Fruit fly (Drosophila melanogaster) whole organism, prepupa: ENCODE data around the gene CG31253.

ENCODE experiments used
- Blimp-1 ChIP-seq: fragments of 200-800 bp; sonication (Bioruptor generic); optimal IDR thresholded peaks from 3 replicates; lab custom pipeline; 2017; ENCODE audit warnings: missing biosample characterization, missing genetic modification characterization, mild to moderate bottlenecking, moderate library complexity, missing genetic modification reagents
- CG10631 ChIP-seq: fragments of 200-800 bp; sonication (Bioruptor generic); optimal IDR thresholded peaks from 2 replicates; lab custom pipeline; 2016; ENCODE audit warnings: missing biosample characterization, missing genetic modification characterization
- CG10669 ChIP-seq: fragments of 200-800 bp; sonication (Bioruptor generic); optimal IDR thresholded peaks from 3 replicates; lab custom pipeline; 2018; ENCODE audit warnings: missing biosample characterization, mild to moderate bottlenecking, missing genetic modification characterization, moderate library complexity
- CG11294 ChIP-seq: fragments of 200-800 bp; sonication (Bioruptor generic); IDR thresholded peaks from 2 replicates; pipeline ENCODE4 v1.3.6; 2022; ENCODE audit warnings: missing biosample characterization, missing genetic modification characterization
- CG11762 ChIP-seq: fragments of 200-800 bp; sonication (Bioruptor generic); optimal IDR thresholded peaks from 3 replicates; lab custom pipeline; 2016; ENCODE audit warnings: missing biosample characterization, missing genetic modification characterization; ENCODE audit not compliant: insufficient read depth
- CG15336 ChIP-seq: fragments of 200-800 bp; sonication (Bioruptor generic); IDR thresholded peaks from 2 replicates; pipeline ENCODE4 v1.3.6; 2022; ENCODE audit warnings: missing biosample characterization, missing genetic modification characterization
- CG16779 ChIP-seq: fragments of 200-800 bp; sonication (Bioruptor generic); optimal IDR thresholded peaks from 3 replicates; lab custom pipeline; 2017; ENCODE audit warnings: missing biosample characterization, mild to moderate bottlenecking, missing genetic modification characterization
- CG3032 ChIP-seq: fragments of 200-800 bp; optimal IDR thresholded peaks from 2 replicates; lab custom pipeline; 2019; ENCODE audit warnings: missing biosample characterization, mild to moderate bottlenecking, missing genetic modification characterization, moderate library complexity
- CG32006 ChIP-seq: fragments of 200-800 bp; sonication (Bioruptor generic); optimal IDR thresholded peaks from 3 replicates; lab custom pipeline; 2017; ENCODE audit warnings: missing biosample characterization, mild to moderate bottlenecking, missing genetic modification characterization
- CG34406 ChIP-seq: fragments of 200-800 bp; sonication (Bioruptor generic); optimal IDR thresholded peaks from 3 replicates; lab custom pipeline; 2016; ENCODE audit warnings: missing biosample characterization, missing genetic modification characterization
- CG4318 ChIP-seq: fragments of 200-800 bp; sonication (Bioruptor generic); optimal IDR thresholded peaks from 3 replicates; lab custom pipeline; 2017; ENCODE audit warnings: missing biosample characterization, mild to moderate bottlenecking, missing genetic modification characterization
- CG6163 ChIP-seq: fragments of 200-800 bp; sonication (Bioruptor generic); IDR thresholded peaks from 3 replicates; pipeline ENCODE4 v1.3.6; 2022; ENCODE audit warnings: missing biosample characterization, missing genetic modification characterization
- CG6276 ChIP-seq: fragments of 200-800 bp; sonication (Bioruptor generic); optimal IDR thresholded peaks from 2 replicates; lab custom pipeline; 2017; ENCODE audit warnings: missing biosample characterization, mild to moderate bottlenecking, missing genetic modification characterization
- CG6792 ChIP-seq: fragments of 200-800 bp; sonication (Bioruptor generic); optimal IDR thresholded peaks from 3 replicates; lab custom pipeline; 2016; ENCODE audit warnings: missing biosample characterization, missing genetic modification characterization
- CG6808 ChIP-seq: fragments of 200-800 bp; sonication (Bioruptor generic); optimal IDR thresholded peaks from 3 replicates; lab custom pipeline; 2017; ENCODE audit warnings: missing biosample characterization, missing genetic modification characterization, mild to moderate bottlenecking, moderate library complexity, missing genetic modification reagents
- CG6854 ChIP-seq: fragments of 200-800 bp; sonication (Bioruptor generic); optimal IDR thresholded peaks from 2 replicates; lab custom pipeline; 2017; ENCODE audit warnings: missing biosample characterization, mild to moderate bottlenecking, missing genetic modification characterization
- CG7368 ChIP-seq: fragments of 200-800 bp; sonication (Bioruptor generic); optimal IDR thresholded peaks from 3 replicates; lab custom pipeline; 2016; ENCODE audit warnings: missing biosample characterization, missing genetic modification characterization
- CG8632 ChIP-seq: fragments of 200-800 bp; sonication (Bioruptor generic); optimal IDR thresholded peaks from 3 replicates; lab custom pipeline; 2016; ENCODE audit warnings: missing biosample characterization, missing genetic modification characterization
- CG9139 ChIP-seq: fragments of 200-800 bp; sonication (Bioruptor generic); optimal IDR thresholded peaks from 3 replicates; lab custom pipeline; 2017; ENCODE audit warnings: missing biosample characterization, mild to moderate bottlenecking, missing genetic modification characterization
- Eip75B ChIP-seq: fragments of 200-800 bp; sonication (Bioruptor generic); optimal IDR thresholded peaks from 3 replicates; lab custom pipeline; 2016; ENCODE audit warnings: missing biosample characterization, missing genetic modification characterization
- Eip78C ChIP-seq: fragments of 200-800 bp; sonication (Bioruptor generic); peaks from one replicate; lab custom pipeline; 2016; ENCODE audit warnings: missing biosample characterization, missing genetic modification characterization
- Eip93F ChIP-seq: fragments of 200-800 bp; sonication (Bioruptor generic); optimal IDR thresholded peaks from 2 replicates; lab custom pipeline; 2016; ENCODE audit warnings: missing biosample characterization, mild to moderate bottlenecking, missing genetic modification characterization
- Ets21C ChIP-seq: fragments of 200-800 bp; sonication (Bioruptor generic); optimal IDR thresholded peaks from 3 replicates; lab custom pipeline; 2016; ENCODE audit warnings: missing biosample characterization, missing genetic modification characterization
- Ets96B ChIP-seq: fragments of 200-800 bp; optimal IDR thresholded peaks from 2 replicates; lab custom pipeline; 2019; ENCODE audit warnings: missing biosample characterization, mild to moderate bottlenecking, missing genetic modification characterization, moderate library complexity
- Gug ChIP-seq: fragments of 200-800 bp; sonication (Bioruptor generic); IDR thresholded peaks from 2 replicates; pipeline ENCODE4 v1.3.6; 2022; ENCODE audit warnings: missing biosample characterization, missing genetic modification characterization
- Hr38 ChIP-seq: sonication (Bioruptor generic); optimal IDR thresholded peaks from 2 replicates; lab custom pipeline; 2016; ENCODE audit warnings: missing biosample characterization, missing genetic modification characterization
- Hr39 ChIP-seq: fragments of 200-800 bp; sonication (Bioruptor generic); optimal IDR thresholded peaks from 2 replicates; lab custom pipeline; 2016; ENCODE audit warnings: missing biosample characterization, missing genetic modification characterization
- Hr4 ChIP-seq: fragments of 200-800 bp; sonication (Bioruptor generic); optimal IDR thresholded peaks from 3 replicates; lab custom pipeline; 2016; ENCODE audit warnings: missing biosample characterization, missing genetic modification characterization
- OdsH ChIP-seq: fragments of 200-800 bp; sonication (Bioruptor generic); optimal IDR thresholded peaks from 3 replicates; lab custom pipeline; 2016; ENCODE audit warnings: missing biosample characterization, missing genetic modification characterization
- Smox ChIP-seq: fragments of 200-800 bp; sonication (Bioruptor generic); optimal IDR thresholded peaks from 3 replicates; lab custom pipeline; 2016; ENCODE audit warnings: missing biosample characterization, missing genetic modification characterization
- Sox102F ChIP-seq: fragments of 200-800 bp; sonication (Bioruptor generic); optimal IDR thresholded peaks from 2 replicates; lab custom pipeline; 2016; ENCODE audit warnings: missing biosample characterization, mild to moderate bottlenecking, missing genetic modification characterization
- Sox14 ChIP-seq: fragments of 200-800 bp; sonication (Bioruptor generic); optimal IDR thresholded peaks from 3 replicates; lab custom pipeline; 2016; ENCODE audit warnings: missing biosample characterization, missing genetic modification characterization
- Sox15 ChIP-seq: fragments of 200-800 bp; sonication (Bioruptor generic); optimal IDR thresholded peaks from 3 replicates; lab custom pipeline; 2016; ENCODE audit warnings: missing biosample characterization, missing genetic modification characterization
- achi ChIP-seq: fragments of 200-800 bp; sonication (Bioruptor generic); optimal IDR thresholded peaks from 3 replicates; lab custom pipeline; 2016; ENCODE audit warnings: missing biosample characterization, missing genetic modification characterization
- acj6 ChIP-seq: fragments of 200-800 bp; sonication (Bioruptor generic); optimal IDR thresholded peaks from 3 replicates; lab custom pipeline; 2016; ENCODE audit warnings: missing biosample characterization, missing genetic modification characterization
- cyc ChIP-seq: fragments of 200-800 bp; sonication (Bioruptor generic); optimal IDR thresholded peaks from 3 replicates; lab custom pipeline; 2016; ENCODE audit warnings: missing biosample characterization, missing genetic modification characterization
- eg ChIP-seq: fragments of 200-800 bp; sonication (Bioruptor generic); IDR thresholded peaks from 3 replicates; pipeline ENCODE4 v1.3.6; 2022; ENCODE audit warnings: missing biosample characterization, missing genetic modification characterization
- esn ChIP-seq: fragments of 200-800 bp; sonication (Bioruptor generic); optimal IDR thresholded peaks from 2 replicates; lab custom pipeline; 2016; ENCODE audit warnings: missing biosample characterization, mild to moderate bottlenecking, missing genetic modification characterization, moderate library complexity
- fd59A ChIP-seq: fragments of 200-800 bp; sonication (Bioruptor generic); optimal IDR thresholded peaks from 2 replicates; lab custom pipeline; 2017; ENCODE audit warnings: missing biosample characterization, mild to moderate bottlenecking, missing genetic modification characterization, missing genetic modification reagents
- fd85E ChIP-seq: fragments of 200-800 bp; sonication (Bioruptor generic); optimal IDR thresholded peaks from 3 replicates; lab custom pipeline; 2016; ENCODE audit warnings: missing biosample characterization, missing genetic modification characterization
- fkh ChIP-seq: fragments of 200-800 bp; sonication (Bioruptor generic); optimal IDR thresholded peaks from 3 replicates; lab custom pipeline; 2017; ENCODE audit warnings: missing biosample characterization, mild to moderate bottlenecking, missing genetic modification characterization, moderate library complexity
- lz ChIP-seq: fragments of 200-800 bp; sonication (Bioruptor generic); optimal IDR thresholded peaks from 3 replicates; lab custom pipeline; 2016; ENCODE audit warnings: missing biosample characterization, missing genetic modification characterization
- net ChIP-seq: fragments of 200-800 bp; sonication (Bioruptor generic); optimal IDR thresholded peaks from 3 replicates; lab custom pipeline; 2016; ENCODE audit warnings: missing biosample characterization, missing genetic modification characterization
- salr ChIP-seq, 2 experiments: fragments of 200-800 bp; sonication (Bioruptor generic); optimal IDR thresholded peaks; 3 replicates each; lab custom pipeline; 2016 to 2018; ENCODE audit warnings: missing biosample characterization in 2 of 2, missing genetic modification characterization in 2 of 2, mild to moderate bottlenecking in 1 of 2
- spab ChIP-seq: fragments of 200-800 bp; sonication (Bioruptor generic); optimal IDR thresholded peaks from 2 replicates; lab custom pipeline; 2017; ENCODE audit warnings: missing biosample characterization, mild to moderate bottlenecking, missing genetic modification characterization, missing genetic modification reagents
- svp ChIP-seq: fragments of 200-800 bp; sonication (Bioruptor generic); peaks from one replicate; lab custom pipeline; 2016; ENCODE audit warnings: missing biosample characterization, missing genetic modification characterization
- topi ChIP-seq: fragments of 200-800 bp; sonication (Bioruptor generic); optimal IDR thresholded peaks from 3 replicates; lab custom pipeline; 2016; ENCODE audit warnings: missing biosample characterization, missing genetic modification characterization
- vri ChIP-seq: fragments of 200-800 bp; sonication (Bioruptor generic); optimal IDR thresholded peaks from 3 replicates; lab custom pipeline; 2016; ENCODE audit warnings: missing biosample characterization, mild to moderate bottlenecking, missing genetic modification characterization

Gene CG31253

DNA sequence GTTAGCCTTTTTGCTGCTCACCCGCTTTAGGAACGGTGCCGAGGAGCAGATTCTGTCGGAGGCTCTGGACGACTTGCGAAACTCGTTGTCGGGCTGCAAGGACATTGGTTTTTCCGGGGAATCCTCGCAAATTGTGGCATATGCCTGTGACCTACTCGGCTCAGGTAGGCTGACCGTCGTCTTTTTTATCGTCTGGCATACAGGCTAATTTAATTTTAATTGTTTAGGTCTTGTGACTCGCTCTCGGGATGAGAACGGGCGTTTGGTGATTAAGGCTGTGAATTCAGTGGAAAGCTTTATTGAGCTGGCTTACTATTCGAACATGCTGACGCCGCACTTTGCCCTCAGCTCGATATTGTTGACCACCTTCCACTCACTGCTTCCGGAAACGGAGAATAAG is 28.9 kb downstream of the CG31253 start:
- TF ChIP-seq acj6 = no peak
- no peak for TF ChIP-seq CG6792 (GFP tag; lab: Kevin White, UChicago)
- TF ChIP-seq CG3032 = no peak
- no peak for TF ChIP-seq CG34406 (GFP tag; lab: Kevin White, UChicago)
- no peak for TF ChIP-seq CG11762 (GFP tag; lab: Kevin White, UChicago)
- no peak for TF ChIP-seq Hr38 (GFP tag; lab: Kevin White, UChicago)
- no peak for TF ChIP-seq eg (GFP tag; lab: Robert Waterston, UW)
- no peak for TF ChIP-seq Sox102F (GFP tag; lab: Kevin White, UChicago)
- TF ChIP-seq lz (GFP tag; lab: Kevin White, UChicago) = no peak
- TF ChIP-seq CG9139 (GFP tag; lab: Kevin White, UChicago) = no peak
- no peak for TF ChIP-seq fd59A (GFP tag; lab: Kevin White, UChicago)

DNA sequence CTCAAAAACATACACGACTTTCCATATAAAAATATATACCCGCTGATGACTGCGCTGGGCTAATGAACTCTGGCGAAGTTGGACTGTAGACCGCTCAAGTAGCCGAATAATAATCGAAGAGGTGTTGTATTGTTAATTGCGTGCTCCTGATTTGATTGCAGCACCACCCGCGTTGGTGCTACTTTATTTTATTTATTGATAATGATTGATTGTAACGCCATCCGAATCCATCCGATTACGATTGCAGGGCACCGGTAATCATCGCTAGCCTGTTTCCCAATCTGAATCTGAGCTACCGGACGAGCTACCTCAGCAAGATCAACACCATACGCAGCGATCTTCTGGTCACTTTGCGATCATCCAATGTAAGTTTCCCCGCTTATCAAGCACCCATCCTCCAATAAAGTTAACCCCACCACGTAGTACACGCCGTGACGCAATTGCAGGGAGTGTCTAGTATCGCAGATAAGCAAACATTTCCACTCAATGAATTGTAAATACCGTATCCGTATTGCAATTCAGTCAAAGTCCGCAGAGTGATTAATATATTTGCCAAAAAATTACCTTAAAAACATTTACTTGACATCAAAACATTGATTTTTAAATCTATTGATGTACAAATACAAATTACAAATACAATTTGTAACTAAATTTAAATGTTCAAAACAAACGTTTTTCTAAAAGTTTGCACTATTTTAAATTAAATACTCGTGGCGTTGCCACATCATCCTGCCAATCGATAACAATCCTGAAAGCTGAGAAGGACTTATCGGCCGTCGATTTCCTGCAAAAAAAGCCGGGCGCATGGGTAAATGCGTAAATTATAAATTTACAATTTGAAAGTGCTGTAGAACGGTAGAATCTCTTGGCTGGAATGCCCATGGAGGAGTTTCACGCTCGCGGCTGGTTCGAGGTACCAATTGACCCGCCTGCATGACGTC is 31.1 kb downstream of the CG31253 start:
- no peak for TF ChIP-seq Eip75B
- peak; percentile 87 for TF ChIP-seq svp (GFP tag; lab: Kevin White, UChicago)
- no peak for TF ChIP-seq CG11294 (GFP tag; lab: Robert Waterston, UW)
- no peak for TF ChIP-seq Smox (GFP tag; lab: Kevin White, UChicago)
- peak; percentile 91 for TF ChIP-seq vri (GFP tag; lab: Kevin White, UChicago)
- no peak for TF ChIP-seq Hr4 (GFP tag; lab: Kevin White, UChicago)
- TF ChIP-seq CG32006 (GFP tag; lab: Kevin White, UChicago) = no peak
- TF ChIP-seq topi = no peak
- no peak for TF ChIP-seq esn (GFP tag; lab: Kevin White, UChicago)
- no peak for TF ChIP-seq CG10669 (GFP tag; lab: Kevin White, UChicago)
- TF ChIP-seq CG7368 (GFP tag; lab: Kevin White, UChicago) = no peak
- TF ChIP-seq Ets21C (GFP tag; lab: Kevin White, UChicago) = no peak
- peak; percentile 13 for TF ChIP-seq CG6276
- no peak for TF ChIP-seq CG8632 (GFP tag; lab: Kevin White, UChicago)
- no peak for TF ChIP-seq CG6808 (GFP tag; lab: Kevin White, UChicago)
- no peak for TF ChIP-seq Sox15
- no peak for TF ChIP-seq CG6163 (GFP tag; lab: Robert Waterston, UW)
- TF ChIP-seq CG4318 (GFP tag; lab: Kevin White, UChicago) = no peak
- no peak for TF ChIP-seq CG3032
- no peak for TF ChIP-seq CG6792 (GFP tag; lab: Kevin White, UChicago)
- peak; percentile 42 for TF ChIP-seq CG16779 (tag; lab: Kevin White, UChicago)
- peak; percentile 13 for TF ChIP-seq Eip78C (GFP tag; lab: Kevin White, UChicago)
- no peak for TF ChIP-seq Sox14 (GFP tag; lab: Kevin White, UChicago)
- TF ChIP-seq CG15336 (GFP tag; lab: Robert Waterston, UW) = no peak
- TF ChIP-seq achi = no peak
- TF ChIP-seq Gug (GFP tag; lab: Robert Waterston, UW) = no peak
- no peak for TF ChIP-seq net
- TF ChIP-seq CG9139 (GFP tag; lab: Kevin White, UChicago) = no peak
- no peak for TF ChIP-seq fd59A (GFP tag; lab: Kevin White, UChicago)
- no peak for TF ChIP-seq spab (GFP tag; lab: Kevin White, UChicago)
- TF ChIP-seq CG6854 = peak; percentile 1
- TF ChIP-seq fd85E = no peak
- TF ChIP-seq CG10631 (GFP tag; lab: Kevin White, UChicago) = no peak
- TF ChIP-seq OdsH (GFP tag; lab: Kevin White, UChicago) = no peak
- TF ChIP-seq acj6 = no peak
- TF ChIP-seq cyc (GFP tag; lab: Kevin White, UChicago) = no peak
- peak; percentile 71 for TF ChIP-seq Eip93F (GFP tag; lab: Kevin White, UChicago)
- TF ChIP-seq Hr39 (GFP tag; lab: Kevin White, UChicago) = no peak
- no peak for TF ChIP-seq salr (GFP tag; optimal IDR thresholded peaks at IDR 0.05; lab: Kevin White, UChicago)
- TF ChIP-seq Blimp-1 (GFP tag; lab: Kevin White, UChicago) = no peak
- no peak for TF ChIP-seq Ets96B (tag; lab: Kevin White, UChicago)
- no peak for TF ChIP-seq Hr38 (GFP tag; lab: Kevin White, UChicago)
- no peak for TF ChIP-seq eg (GFP tag; lab: Robert Waterston, UW)
- no peak for TF ChIP-seq fkh
